Fruit fly (Drosophila melanogaster): ENCODE measurements around the gene CG6650.
A peak's percentile ranks its signal among the peaks of the same experiment; 100 is the strongest.

CG6650 gene

DNA sequence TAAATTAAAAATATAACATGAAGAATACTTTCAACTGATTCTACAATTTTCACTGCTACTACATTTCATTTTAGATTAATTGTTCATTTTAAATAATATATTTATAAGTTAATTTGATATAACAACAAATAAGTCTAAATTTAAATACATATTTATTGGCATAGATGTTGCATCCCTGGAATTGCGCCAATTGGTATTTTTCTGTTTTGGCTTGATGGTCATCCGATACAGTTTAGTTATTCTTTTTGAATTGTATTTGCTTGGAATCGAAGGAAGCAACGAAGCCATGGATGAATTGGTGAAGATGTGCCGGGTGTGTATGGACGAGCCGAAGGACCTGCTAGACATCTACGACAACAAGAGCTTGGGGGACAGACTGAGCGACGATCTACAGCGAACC lies 34.3 kb upstream of the CG6650 start, which contains the start of gene CG17361 (continued):
- no peak for TF ChIP-seq CG2120 (GFP tag; optimal IDR thresholded peaks at IDR 0.05)
- peak; percentile 27; the same call in 1 of the 2 replicates for TF ChIP-seq Ptx1 (GFP tag; IDR thresholded peaks at IDR 0.05)
- no peak for TF ChIP-seq pfk (GFP tag; optimal IDR thresholded peaks at IDR 0.05)
- no peak for TF ChIP-seq ATbp (GFP tag; optimal IDR thresholded peaks at IDR 0.05)
- peak; percentile 81 for TF ChIP-seq row (GFP tag; IDR thresholded peaks at IDR 0.05)
- TF ChIP-seq bowl (GFP tag; IDR thresholded peaks at IDR 0.05) = no peak
- no peak for TF ChIP-seq gcm (GFP tag; optimal IDR thresholded peaks at IDR 0.05)
- TF ChIP-seq Chrac-16 (GFP tag; optimal IDR thresholded peaks at IDR 0.05) = no peak
- no peak for TF ChIP-seq crc (GFP tag; optimal IDR thresholded peaks at IDR 0.05)
- peak; percentile 27 for TF ChIP-seq gem (tag; optimal IDR thresholded peaks at IDR 0.05)
- TF ChIP-seq gfzf (GFP tag; optimal IDR thresholded peaks at IDR 0.05) = peak; percentile 61
- TF ChIP-seq CG1603 (tag; optimal IDR thresholded peaks at IDR 0.05) = peak; percentile 20
- no peak for TF ChIP-seq luna (GFP tag; optimal IDR thresholded peaks at IDR 0.05)
- TF ChIP-seq CG11247 (GFP tag; IDR thresholded peaks at IDR 0.05) = no peak
- no peak for TF ChIP-seq CG12769 (tag; optimal IDR thresholded peaks at IDR 0.05)
- TF ChIP-seq lola (GFP tag; optimal IDR thresholded peaks at IDR 0.05) = no peak
- peak; percentile 62 for TF ChIP-seq CG6654 (GFP tag; optimal IDR thresholded peaks at IDR 0.05)
- no peak for TF ChIP-seq pros (GFP tag; optimal IDR thresholded peaks at IDR 0.05)
- no peak for TF ChIP-seq sr (GFP tag; IDR thresholded peaks at IDR 0.05)
- peak; percentile 19 for TF ChIP-seq D19A (tag; optimal IDR thresholded peaks at IDR 0.05)
- no peak for TF ChIP-seq CG10431 (GFP tag; optimal IDR thresholded peaks at IDR 0.05)
- TF ChIP-seq CG14014 (GFP tag; IDR thresholded peaks at IDR 0.05) = no peak
- TF ChIP-seq BEAF-32 (GFP tag; optimal IDR thresholded peaks at IDR 0.05) = no peak
- no peak for TF ChIP-seq CG1792 (GFP tag; optimal IDR thresholded peaks at IDR 0.05)
- no peak for TF ChIP-seq CG18011 (GFP tag; optimal IDR thresholded peaks at IDR 0.05)
- peak; percentile 8 for TF ChIP-seq MESR4 (GFP tag; optimal IDR thresholded peaks at IDR 0.05)
- peak; percentile 16; the same call in 1 of the 2 replicates for TF ChIP-seq CG9932 (GFP tag; IDR thresholded peaks at IDR 0.05)
- TF ChIP-seq CG14710 (tag; optimal IDR thresholded peaks at IDR 0.05) = peak; percentile 14
- TF ChIP-seq CoRest (tag; optimal IDR thresholded peaks at IDR 0.05) = no peak
- no peak for TF ChIP-seq zf30C (GFP tag; optimal IDR thresholded peaks at IDR 0.05)
- no peak for TF ChIP-seq kah (GFP tag; optimal IDR thresholded peaks at IDR 0.05)
- TF ChIP-seq CG17328 (GFP tag; IDR thresholded peaks at IDR 0.05) = no peak
- no peak for TF ChIP-seq yki (optimal IDR thresholded peaks at IDR 0.05)
- TF ChIP-seq Camta (GFP tag; optimal IDR thresholded peaks at IDR 0.05) = no peak
- TF ChIP-seq Neu2 (GFP tag; optimal IDR thresholded peaks at IDR 0.05; ENCODE audit: borderline replicate concordance) = no peak
- no peak for TF ChIP-seq dimm (GFP tag; IDR thresholded peaks at IDR 0.05)
- TF ChIP-seq CG4730 (GFP tag; IDR thresholded peaks at IDR 0.05) = no peak
- no peak for TF ChIP-seq TFAM (GFP tag; optimal IDR thresholded peaks at IDR 0.05)
- no peak for TF ChIP-seq CG14441 (GFP tag; IDR thresholded peaks at IDR 0.05)
- no peak for TF ChIP-seq Usf (GFP tag; optimal IDR thresholded peaks at IDR 0.05)
- no peak for TF ChIP-seq CG18476 (GFP tag; optimal IDR thresholded peaks at IDR 0.05)
- no peak for TF ChIP-seq CG6175 (GFP tag; IDR thresholded peaks at IDR 0.05)
- TF ChIP-seq CG17829 (tag; optimal IDR thresholded peaks at IDR 0.05) = peak; percentile 11
- no peak for TF ChIP-seq CG9817 (tag; optimal IDR thresholded peaks at IDR 0.05)
- no peak for TF ChIP-seq stc (GFP tag; IDR thresholded peaks at IDR 0.05)
- TF ChIP-seq al (GFP tag; IDR thresholded peaks at IDR 0.05) = no peak
- no peak for TF ChIP-seq pnt (GFP tag; optimal IDR thresholded peaks at IDR 0.05)
- TF ChIP-seq CG8089 (GFP tag; optimal IDR thresholded peaks at IDR 0.05) = no peak
- TF ChIP-seq CG31224 (GFP tag; IDR thresholded peaks at IDR 0.05) = no peak
- TF ChIP-seq CG2678 (tag; optimal IDR thresholded peaks at IDR 0.05) = peak; percentile 26
- TF ChIP-seq pzg (GFP tag; optimal IDR thresholded peaks at IDR 0.05) = peak; percentile 38
- no peak for TF ChIP-seq aop (GFP tag; IDR thresholded peaks at IDR 0.05)

All from whole organism, embryonic.